Worm (Caenorhabditis elegans) whole organism, L4 larva: ENCODE measurements around the gene romo-1.

ENCODE experiments used
- F10B5.3 ChIP-seq: sonication (generic microtip); optimal IDR thresholded peaks from 2 replicates; lab custom pipeline; 2016; ENCODE audit warnings: mild to moderate bottlenecking, missing genetic modification characterization, missing compliant biosample characterization
- F37D6.2 ChIP-seq: sonication (generic microtip); optimal IDR thresholded peaks from 2 replicates; lab custom pipeline; 2016; ENCODE audit warnings: mild to moderate bottlenecking, missing genetic modification characterization, missing compliant biosample characterization
- T20F7.1 ChIP-seq: fragments of 200-800 bp; sonication (Bioruptor generic); optimal IDR thresholded peaks from 2 replicates; lab custom pipeline; 2018; ENCODE audit warnings: mild to moderate bottlenecking, missing genetic modification characterization, missing compliant biosample characterization
- aha-1 ChIP-seq: fragments of 150-350 bp; peaks from one replicate; lab custom pipeline; 2014; ENCODE audit warnings: missing biosample characterization, missing genetic modification characterization
- ceh-44 ChIP-seq: fragments of 200-800 bp; sonication (Bioruptor generic); IDR thresholded peaks from 2 replicates; pipeline ENCODE4 v1.3.6; 2022; ENCODE audit warnings: missing genetic modification reagents, missing genetic modification characterization, missing compliant biosample characterization
- ceh-62 ChIP-seq: sonication (generic microtip); optimal IDR thresholded peaks from 2 replicates; lab custom pipeline; 2017; ENCODE audit warnings: missing biosample characterization, missing genetic modification characterization
- ces-1 ChIP-seq: fragments of 150-350 bp; sonication (generic microtip); optimal IDR thresholded peaks from 4 replicates; lab custom pipeline; 2014; ENCODE audit warnings: missing biosample characterization, missing genetic modification reagents, missing genetic modification characterization
- daf-12 ChIP-seq: fragments of 150-350 bp; optimal IDR thresholded peaks from 2 replicates; lab custom pipeline; 2014; ENCODE audit warnings: missing biosample characterization, missing genetic modification reagents, missing genetic modification characterization
- daf-16 ChIP-seq, 3 experiments: sonication (generic microtip); optimal IDR thresholded peaks; 2 replicates each; lab custom pipeline; 2016 to 2017; ENCODE audit warnings: missing genetic modification characterization in 3 of 3, missing genetic modification reagents in 3 of 3, mild to moderate bottlenecking in 2 of 3, missing compliant biosample characterization in 2 of 3, missing biosample characterization in 1 of 3, moderate library complexity in 1 of 3
- daf-19 ChIP-seq: fragments of 200-800 bp; sonication (Bioruptor generic); conservative IDR thresholded peaks from 2 replicates; pipeline ENCODE4 v1.3.6; 2022; ENCODE audit warnings: missing genetic modification characterization, missing compliant biosample characterization
- daf-8 ChIP-seq: fragments of 200-800 bp; sonication (Bioruptor generic); IDR thresholded peaks from 2 replicates; pipeline ENCODE4 v1.3.6; 2022; ENCODE audit warnings: missing genetic modification characterization, missing compliant biosample characterization
- dmd-8 ChIP-seq: fragments of 200-800 bp; sonication (Bioruptor generic); IDR thresholded peaks from 2 replicates; pipeline ENCODE4 v1.3.6; 2022; ENCODE audit warnings: missing genetic modification characterization, missing compliant biosample characterization
- duxl-1 ChIP-seq: sonication (generic microtip); optimal IDR thresholded peaks from 2 replicates; lab custom pipeline; 2016; ENCODE audit warnings: mild to moderate bottlenecking, missing genetic modification characterization, moderate library complexity, missing compliant biosample characterization; ENCODE audit not compliant: poor library complexity
- egl-43 ChIP-seq: fragments of 200-800 bp; sonication (Bioruptor generic); IDR thresholded peaks from 2 replicates; pipeline ENCODE4 v1.3.6; 2022; ENCODE audit warnings: missing genetic modification reagents, missing genetic modification characterization, missing compliant biosample characterization
- fos-1 ChIP-seq: fragments of 150-350 bp; optimal IDR thresholded peaks from 2 replicates; lab custom pipeline; 2014; ENCODE audit warnings: missing biosample characterization, missing genetic modification characterization
- hlh-30 ChIP-seq: sonication (generic microtip); optimal IDR thresholded peaks from 2 replicates; lab custom pipeline; 2017; ENCODE audit warnings: antibody characterized with exemption, mild to moderate bottlenecking, missing genetic modification characterization, missing compliant biosample characterization; ENCODE audit not compliant: insufficient read depth
- lin-13 ChIP-seq: fragments of 150-350 bp; optimal IDR thresholded peaks from 2 replicates; lab custom pipeline; 2014; ENCODE audit warnings: missing biosample characterization, missing genetic modification reagents, missing genetic modification characterization
- lin-15B ChIP-seq: fragments of 150-350 bp; sonication (generic microtip); optimal IDR thresholded peaks from 3 replicates; lab custom pipeline; 2014; ENCODE audit warnings: missing biosample characterization, missing genetic modification characterization
- lin-29 ChIP-seq: fragments of 200-800 bp; sonication (Bioruptor generic); IDR thresholded peaks from 2 replicates; pipeline ENCODE4 v1.3.6; 2022; ENCODE audit warnings: missing genetic modification reagents, missing genetic modification characterization, missing compliant biosample characterization
- lin-39 ChIP-seq: fragments of 150-350 bp; optimal IDR thresholded peaks from 2 replicates; lab custom pipeline; 2014; ENCODE audit warnings: missing biosample characterization, missing genetic modification reagents, missing genetic modification characterization
- lir-3 ChIP-seq: sonication (generic microtip); optimal IDR thresholded peaks from 2 replicates; lab custom pipeline; 2016; ENCODE audit warnings: mild to moderate bottlenecking, missing genetic modification characterization, missing compliant biosample characterization
- mdt-29 ChIP-seq: fragments of 200-800 bp; sonication (Bioruptor generic); IDR thresholded peaks from 2 replicates; pipeline ENCODE4 v1.3.6; 2022; ENCODE audit warnings: missing genetic modification reagents, missing genetic modification characterization, missing compliant biosample characterization
- nhr-10 ChIP-seq: fragments of 150-350 bp; optimal IDR thresholded peaks from 2 replicates; lab custom pipeline; 2014; ENCODE audit warnings: missing biosample characterization, missing genetic modification characterization
- nhr-102 ChIP-seq: sonication (generic microtip); optimal IDR thresholded peaks from 2 replicates; lab custom pipeline; 2016; ENCODE audit warnings: mild to moderate bottlenecking, missing genetic modification characterization, moderate library complexity, missing compliant biosample characterization
- nhr-111 ChIP-seq: fragments of 200-800 bp; sonication (Bioruptor generic); optimal IDR thresholded peaks from 2 replicates; lab custom pipeline; 2018; ENCODE audit warnings: mild to moderate bottlenecking, missing genetic modification characterization, missing compliant biosample characterization
- nhr-237 ChIP-seq: sonication (generic microtip); optimal IDR thresholded peaks from 2 replicates; lab custom pipeline; 2017; ENCODE audit warnings: missing biosample characterization, missing genetic modification characterization
- nhr-28 ChIP-seq: fragments of 150-350 bp; optimal IDR thresholded peaks from 2 replicates; lab custom pipeline; 2014; ENCODE audit warnings: missing biosample characterization, missing genetic modification characterization
- nhr-41 ChIP-seq: fragments of 200-800 bp; sonication (Bioruptor generic); IDR thresholded peaks from 2 replicates; pipeline ENCODE4 v1.3.6; 2022; ENCODE audit warnings: missing genetic modification reagents, missing genetic modification characterization, missing compliant biosample characterization
- nhr-6 ChIP-seq: fragments of 150-350 bp; optimal IDR thresholded peaks from 2 replicates; lab custom pipeline; 2014; ENCODE audit warnings: missing biosample characterization, missing genetic modification characterization
- nhr-77 ChIP-seq: fragments of 150-350 bp; optimal IDR thresholded peaks from 2 replicates; lab custom pipeline; 2014; ENCODE audit warnings: missing biosample characterization, missing genetic modification characterization
- rbr-2 ChIP-seq: sonication (generic microtip); optimal IDR thresholded peaks from 2 replicates; lab custom pipeline; 2016; ENCODE audit warnings: missing genotype, missing genetic modification characterization, missing compliant biosample characterization
- sdz-12 ChIP-seq: fragments of 200-800 bp; sonication (Bioruptor generic); optimal IDR thresholded peaks from 2 replicates; lab custom pipeline; 2018; ENCODE audit warnings: mild to moderate bottlenecking, missing genetic modification characterization, missing compliant biosample characterization
- set-16 ChIP-seq: fragments of 200-800 bp; sonication (Bioruptor generic); IDR thresholded peaks from 2 replicates; pipeline ENCODE4 v1.3.6; 2022; ENCODE audit warnings: missing genetic modification reagents, missing genetic modification characterization, missing compliant biosample characterization
- skn-1 ChIP-seq: fragments of 150-350 bp; optimal IDR thresholded peaks from 2 replicates; lab custom pipeline; 2014; ENCODE audit warnings: missing biosample characterization, missing genetic modification characterization
- spr-3 ChIP-seq: fragments of 200-800 bp; sonication (Bioruptor generic); optimal IDR thresholded peaks from 2 replicates; lab custom pipeline; 2018; ENCODE audit warnings: mild to moderate bottlenecking, missing genetic modification characterization, missing compliant biosample characterization
- tra-1 ChIP-seq: fragments of 200-800 bp; sonication (Bioruptor generic); IDR thresholded peaks from 2 replicates; pipeline ENCODE4 v1.3.6; 2022; ENCODE audit warnings: missing genetic modification reagents, missing genetic modification characterization, missing compliant biosample characterization
- unc-130 ChIP-seq: sonication (generic microtip); optimal IDR thresholded peaks from 2 replicates; lab custom pipeline; 2016; ENCODE audit warnings: missing genetic modification reagents, missing genetic modification characterization, missing compliant biosample characterization
- unc-39 ChIP-seq: sonication (generic microtip); optimal IDR thresholded peaks from 2 replicates; lab custom pipeline; 2017; ENCODE audit warnings: missing biosample characterization, missing genetic modification characterization
- unc-62 ChIP-seq, 3 experiments: fragments of 150-350 bp in 1 of 3; sonication (generic microtip); optimal IDR thresholded peaks in 2 of 3; peaks in 1 of 3; 1 replicate in 1 of 3; 2 replicates in 2 of 3; lab custom pipeline; 2014 to 2017; ENCODE audit warnings: missing biosample characterization in 3 of 3, missing genetic modification characterization in 3 of 3, missing genetic modification reagents in 3 of 3, missing genotype in 1 of 3
- zag-1 ChIP-seq: fragments of 150-350 bp; optimal IDR thresholded peaks from 2 replicates; lab custom pipeline; 2014; ENCODE audit warnings: missing biosample characterization, missing genetic modification characterization
- zip-11 ChIP-seq: fragments of 200-800 bp; sonication (Bioruptor generic); IDR thresholded peaks from 2 replicates; pipeline ENCODE4 v1.3.6; 2022; ENCODE audit warnings: missing genetic modification characterization, missing compliant biosample characterization
- zip-2 ChIP-seq: fragments of 150-350 bp; optimal IDR thresholded peaks from 2 replicates; lab custom pipeline; 2014; ENCODE audit warnings: missing biosample characterization, missing genetic modification characterization
- ztf-11 ChIP-seq: fragments of 150-350 bp; optimal IDR thresholded peaks from 2 replicates; lab custom pipeline; 2014; ENCODE audit warnings: missing biosample characterization, missing genetic modification characterization
- ztf-7 ChIP-seq: fragments of 150-350 bp; optimal IDR thresholded peaks from 2 replicates; lab custom pipeline; 2014; ENCODE audit warnings: missing biosample characterization, missing genetic modification characterization

The romo-1 gene

DNA sequence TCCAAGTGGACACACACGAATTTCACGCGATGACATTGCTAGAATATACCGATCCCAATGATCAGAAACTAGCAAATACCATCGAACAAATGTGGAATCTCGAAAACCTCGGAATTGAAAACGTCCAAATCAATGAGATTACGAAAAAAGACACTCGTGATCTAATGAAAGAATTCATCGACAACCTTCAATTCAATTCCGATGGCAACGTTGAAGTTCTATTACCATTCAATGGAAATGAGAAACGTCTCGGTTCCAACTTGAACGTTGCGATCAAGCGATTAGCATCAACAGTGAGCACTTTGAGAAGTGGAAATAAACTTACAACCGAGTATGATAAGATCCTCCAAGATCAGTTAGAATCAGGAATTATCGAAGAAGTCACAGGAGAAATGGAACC lies 17.6 kb upstream of the romo-1 start:
- TF ChIP-seq zip-11 (GFP tag; lab: Robert Waterston, UW) (no peak), lir-3 (no peak), F10B5.3 (no peak), tra-1 (GFP tag; lab: Robert Waterston, UW) (no peak), daf-12 (no peak), unc-62 (GFP tag; optimal IDR thresholded peaks at IDR 0.05 in 1 of 2; lab: Kevin White, UChicago) (peak in 1 of 2 experiments; percentile 93), unc-62 (tag; optimal IDR thresholded peaks at IDR 0.05; lab: Kevin White, UChicago) (no peak), T20F7.1 (no peak), nhr-77 (no peak)

DNA sequence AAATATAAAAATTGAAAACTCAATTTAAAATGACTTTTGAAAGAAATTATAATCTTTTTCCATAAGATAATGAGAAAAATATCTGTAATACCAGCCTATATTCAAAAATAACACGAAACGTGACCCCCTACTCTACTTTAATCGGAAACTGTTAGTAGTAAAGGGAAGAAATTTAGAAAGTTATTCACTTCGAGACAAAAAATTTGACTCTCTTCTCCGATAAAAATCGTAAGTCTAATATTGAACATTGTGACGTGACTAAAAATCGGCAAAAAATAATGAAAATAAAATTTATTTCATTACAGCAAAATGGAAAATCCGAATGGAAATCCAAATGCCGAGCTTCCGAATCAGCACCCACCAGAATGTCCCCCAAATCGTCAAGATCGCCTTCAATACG lies 11.2 kb upstream of the romo-1 start, which contains the start of gene F15D4.6:
Gene F15D4.6 (plus strand): TSS at position 301 of the 400 bp plus-strand sequence.
- no peak for TF ChIP-seq daf-16 (GFP tag; optimal IDR thresholded peaks at IDR 0.05; lab: Kevin White, UChicago)
- no peak for TF ChIP-seq daf-16 (tag; optimal IDR thresholded peaks at IDR 0.05; lab: Kevin White, UChicago)
- no peak for TF ChIP-seq sdz-12 (GFP tag; lab: Kevin White, UChicago)
- TF ChIP-seq rbr-2, result no peak
- TF ChIP-seq ztf-11 (tag; lab: Kevin White, UChicago), result no peak
- no peak for TF ChIP-seq set-16
- TF ChIP-seq dmd-8 (GFP tag; lab: Robert Waterston, UW), result no peak

DNA sequence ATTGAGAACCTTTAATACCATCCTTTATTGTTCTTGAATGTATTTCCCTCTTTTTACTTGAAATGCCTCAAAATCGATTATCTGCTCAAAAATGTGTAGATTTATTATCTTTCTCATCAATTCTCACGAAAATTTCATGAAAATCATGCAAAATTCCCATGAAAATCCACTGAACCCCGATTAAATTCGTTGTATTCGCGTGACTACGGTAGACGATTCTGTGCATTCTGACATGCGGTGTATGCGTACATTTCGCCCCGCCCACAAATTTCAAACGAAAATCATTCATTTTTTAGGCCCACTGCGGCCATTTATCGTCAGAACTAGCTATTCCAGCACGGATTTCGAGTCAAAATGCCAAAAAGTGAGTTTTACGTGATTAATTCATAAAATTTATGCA lies 7.4 kb upstream of the romo-1 start, which contains the start of gene F15D4.5:
Gene F15D4.5 (plus strand): TSS at position 301 of the 400 bp plus-strand sequence.
- TF ChIP-seq zag-1 (tag; lab: Kevin White, UChicago) (no peak), skn-1 (tag; lab: Kevin White, UChicago) (no peak), duxl-1 (tag; lab: Kevin White, UChicago) (no peak), daf-16 (GFP tag; optimal IDR thresholded peaks at IDR 0.05; lab: Kevin White, UChicago) (no peak), daf-16 (tag; optimal IDR thresholded peaks at IDR 0.05; lab: Kevin White, UChicago) (no peak), nhr-10 (tag; lab: Kevin White, UChicago) (no peak), rbr-2 (no peak), daf-8 (GFP tag; lab: Robert Waterston, UW) (no peak), F37D6.2 (no peak), ztf-7 (tag; lab: Kevin White, UChicago) (no peak), ces-1 (GFP tag; lab: Kevin White, UChicago) (no peak), nhr-111 (no peak), spr-3 (no peak), nhr-28 (tag; lab: Kevin White, UChicago) (no peak), lin-39 (tag; lab: Kevin White, UChicago) (no peak), nhr-6 (tag; lab: Kevin White, UChicago) (no peak), ztf-11 (tag; lab: Kevin White, UChicago) (no peak), lin-15B (tag; lab: Kevin White, UChicago) (no peak), unc-39 (tag; lab: Kevin White, UChicago) (no peak), daf-19 (GFP tag; lab: Robert Waterston, UW) (no peak), fos-1 (no peak)
- TF ChIP-seq, all 104 proteins: peak for 0

DNA sequence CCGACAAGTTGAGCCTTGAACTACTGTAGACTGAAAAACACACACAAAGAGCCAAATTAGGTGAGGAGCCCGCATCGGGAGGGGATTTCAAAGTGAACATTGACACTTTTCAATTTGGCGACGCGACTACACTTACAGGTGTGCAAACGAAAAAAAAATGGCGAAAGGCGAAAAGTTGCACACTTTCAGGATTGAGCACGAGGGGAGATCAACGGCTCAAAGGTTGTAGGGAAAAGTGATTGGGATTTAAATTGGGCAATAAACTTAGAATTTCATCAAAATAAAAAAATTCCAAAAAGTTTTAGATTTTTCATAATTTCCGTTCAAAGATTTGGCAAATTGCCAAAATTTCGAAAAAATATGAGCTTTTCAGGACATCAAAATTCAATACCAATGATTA lies 5.3 kb upstream of the romo-1 start, which contains the start of gene F15D4.4:
Gene F15D4.4 (minus strand): TSS at position 101 of the 400 bp plus-strand sequence.
- TF ChIP-seq lin-29 (GFP tag; lab: Robert Waterston, UW), result no peak
- TF ChIP-seq mdt-29 (GFP tag; lab: Robert Waterston, UW), result no peak
- TF ChIP-seq nhr-237 (tag; lab: Kevin White, UChicago), result no peak
- no peak for TF ChIP-seq egl-43 (GFP tag; lab: Robert Waterston, UW)
- no peak for TF ChIP-seq hlh-30
- no peak for TF ChIP-seq unc-130 (GFP tag; lab: Kevin White, UChicago)
- no peak for TF ChIP-seq ceh-44 (GFP tag; lab: Robert Waterston, UW)
- no peak for TF ChIP-seq ceh-62 (tag; lab: Kevin White, UChicago)
- TF ChIP-seq nhr-41, result no peak
- no peak for TF ChIP-seq tra-1 (GFP tag; lab: Robert Waterston, UW)
- no peak for TF ChIP-seq F37D6.2
- TF ChIP-seq lin-13 (GFP tag; lab: Kevin White, UChicago), result no peak
- no peak for TF ChIP-seq aha-1 (tag; lab: Kevin White, UChicago)
- TF ChIP-seq nhr-102 (tag; lab: Kevin White, UChicago), result no peak
- no peak for TF ChIP-seq lin-39 (tag; lab: Kevin White, UChicago)
- TF ChIP-seq daf-19 (GFP tag; lab: Robert Waterston, UW), result no peak
- TF ChIP-seq zip-2 (tag; lab: Kevin White, UChicago), result no peak
